Worm (Caenorhabditis elegans): ENCODE data around the gene Y57E12B.11.

DNA sequence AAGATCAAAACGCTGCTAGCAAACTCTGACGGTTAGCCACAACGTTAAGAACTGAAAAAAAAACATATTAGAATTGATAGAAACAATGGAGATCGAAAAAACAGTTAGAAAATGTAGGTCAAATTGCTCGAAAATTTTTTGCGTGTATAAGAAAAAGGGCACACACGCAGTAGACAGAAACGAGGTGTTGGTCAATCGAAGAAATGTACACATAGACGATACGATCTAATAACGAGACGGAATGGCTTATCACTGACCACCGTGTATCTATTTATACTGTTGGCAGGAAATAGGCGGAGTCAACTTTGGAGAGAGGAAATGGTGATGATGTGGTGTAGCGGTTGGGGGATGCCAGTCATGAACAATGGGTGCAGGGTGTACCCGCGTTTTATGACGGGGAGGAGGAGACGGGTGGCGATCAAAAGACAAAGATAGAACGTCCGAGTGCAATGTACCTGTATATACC, 49.5 kb downstream of the Y57E12B.11 start, which contains the start of gene odc-1:
- no peak for TF ChIP-seq him-1 (tag; optimal IDR thresholded peaks at IDR 0.05)
- TF ChIP-seq dao-5 (tag; optimal IDR thresholded peaks at IDR 0.05), result no peak
- no peak for TF ChIP-seq W03F9.2 (tag; optimal IDR thresholded peaks at IDR 0.05)

Data from whole organism, L4/young adult.